Worm (Caenorhabditis elegans): ENCODE results near the gene nhr-66.

DNA sequence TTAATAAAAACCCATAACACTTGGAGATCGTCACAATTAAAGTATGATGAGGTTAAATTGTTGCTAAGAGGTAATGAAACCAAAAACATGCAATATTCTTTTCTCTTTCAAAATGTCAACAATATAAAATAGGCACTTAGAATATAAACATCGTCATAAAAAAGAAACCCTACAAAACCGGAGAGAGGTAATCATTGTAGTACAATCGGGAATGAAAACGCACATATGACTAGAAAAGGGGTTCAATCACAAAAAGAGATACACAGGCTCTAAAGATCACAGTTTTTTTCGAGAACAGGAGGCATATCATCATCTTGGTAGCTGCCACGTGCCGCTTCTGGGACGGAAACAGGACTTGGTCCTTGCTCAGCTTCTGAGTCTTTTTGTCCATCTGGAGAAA lies 9.9 kb downstream of the nhr-66 start:
- TF ChIP-seq ZK546.5 (tag; optimal IDR thresholded peaks at IDR 0.05): no peak
- no peak for TF ChIP-seq ztf-11 (tag; optimal IDR thresholded peaks at IDR 0.05)
- peak; percentile 2 for TF ChIP-seq ama-1 (optimal IDR thresholded peaks at IDR 0.05)
- no peak for TF ChIP-seq R02D3.7 (tag; optimal IDR thresholded peaks at IDR 0.05)
- no peak for TF ChIP-seq pqm-1 (tag; optimal IDR thresholded peaks at IDR 0.05)
- no peak for TF ChIP-seq lin-39 (tag; optimal IDR thresholded peaks at IDR 0.05)
- TF ChIP-seq zag-1 (tag; optimal IDR thresholded peaks at IDR 0.05): no peak
- TF ChIP-seq nhr-11 (tag; optimal IDR thresholded peaks at IDR 0.05): no peak
- no peak for TF ChIP-seq egl-27 (tag; optimal IDR thresholded peaks at IDR 0.05)
- TF ChIP-seq snpc-4 (tag; optimal IDR thresholded peaks at IDR 0.05): no peak
